Worm (Caenorhabditis elegans) whole organism, midembryonic: ENCODE measurements around the gene fmo-3.

ENCODE experiments used
- T22C8.4 ChIP-seq: fragments of 200-800 bp; sonication (Bioruptor generic); IDR thresholded peaks from 2 replicates; pipeline ENCODE4 v1.3.6; 2022; ENCODE audit warnings: missing genetic modification characterization, missing compliant biosample characterization
- cog-1 ChIP-seq: sonication (generic microtip); optimal IDR thresholded peaks from 2 replicates; lab custom pipeline; 2016; ENCODE audit warnings: missing genetic modification characterization, missing compliant biosample characterization
- flt-1 ChIP-seq: fragments of 200-800 bp; sonication (Bioruptor generic); IDR thresholded peaks from 2 replicates; pipeline ENCODE4 v1.3.6; 2022; ENCODE audit warnings: missing genetic modification characterization, missing compliant biosample characterization
- klf-2 ChIP-seq: fragments of 200-800 bp; sonication (Bioruptor generic); conservative IDR thresholded peaks from 2 replicates; pipeline ENCODE4 v1.3.6; 2022; ENCODE audit warnings: missing genetic modification reagents, missing genetic modification characterization, missing compliant biosample characterization
- med-1 ChIP-seq: sonication (generic microtip); optimal IDR thresholded peaks from 2 replicates; lab custom pipeline; 2017; ENCODE audit warnings: missing genetic modification characterization, mild to moderate bottlenecking, missing compliant biosample characterization, antibody characterized with exemption, missing genetic modification reagents; ENCODE audit not compliant: insufficient read depth
- ref-1 ChIP-seq: fragments of 200-800 bp; sonication (Bioruptor generic); conservative IDR thresholded peaks from 2 replicates; pipeline ENCODE4 v1.3.6; 2022; ENCODE audit warnings: missing genetic modification reagents, missing genetic modification characterization, missing compliant biosample characterization
- tab-1 ChIP-seq: fragments of 200-800 bp; sonication (Bioruptor generic); IDR thresholded peaks from 2 replicates; pipeline ENCODE4 v1.3.6; 2022; ENCODE audit warnings: missing genetic modification characterization, missing compliant biosample characterization
- ztf-23 ChIP-seq: fragments of 200-800 bp; sonication (Bioruptor generic); IDR thresholded peaks from 2 replicates; pipeline ENCODE4 v1.3.6; 2022; ENCODE audit warnings: missing genetic modification reagents, missing genetic modification characterization, missing compliant biosample characterization
- ztf-29 ChIP-seq: fragments of 200-800 bp; sonication (Bioruptor generic); IDR thresholded peaks from 2 replicates; pipeline ENCODE4 v1.3.6; 2022; ENCODE audit warnings: missing genetic modification reagents, missing genetic modification characterization, missing compliant biosample characterization

Gene fmo-3

DNA sequence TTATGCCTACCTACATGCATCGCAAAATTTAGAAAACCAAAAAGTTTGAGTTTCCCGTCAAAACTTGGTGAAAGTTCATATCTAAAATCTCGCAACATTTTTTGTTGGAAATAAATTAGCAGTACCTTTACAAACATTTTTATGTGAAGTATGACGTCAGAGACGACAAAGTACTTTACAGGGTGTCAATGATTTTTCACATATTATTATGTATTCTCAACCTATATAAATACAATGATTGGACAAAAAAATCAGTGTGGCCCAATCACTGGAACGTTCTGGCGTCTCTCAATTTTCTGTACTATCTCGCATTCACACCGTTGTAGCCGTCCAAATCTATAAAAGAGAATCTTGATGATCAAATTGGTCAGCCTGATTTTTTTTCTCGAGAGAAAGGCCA, at the start of gene fmo-3, which contains the start of gene Y39A1A.18:
TSS of gene fmo-3 (plus strand) at position 388 of the 400 bp plus-strand sequence.
TSS of gene Y39A1A.18 (minus strand) at position 192 of the 400 bp plus-strand sequence.
- TF ChIP-seq tab-1 (no peak), klf-2 (GFP tag; lab: Robert Waterston, UW) (no peak), ref-1 (GFP tag; lab: Robert Waterston, UW) (no peak), T22C8.4 (GFP tag; lab: Robert Waterston, UW) (no peak), ztf-23 (GFP tag; lab: Robert Waterston, UW) (no peak), flt-1 (GFP tag; lab: Robert Waterston, UW) (no peak), ztf-29 (no peak), cog-1 (tag; lab: Kevin White, UChicago) (no peak), med-1 (GFP tag; lab: Kevin White, UChicago) (no peak)

DNA sequence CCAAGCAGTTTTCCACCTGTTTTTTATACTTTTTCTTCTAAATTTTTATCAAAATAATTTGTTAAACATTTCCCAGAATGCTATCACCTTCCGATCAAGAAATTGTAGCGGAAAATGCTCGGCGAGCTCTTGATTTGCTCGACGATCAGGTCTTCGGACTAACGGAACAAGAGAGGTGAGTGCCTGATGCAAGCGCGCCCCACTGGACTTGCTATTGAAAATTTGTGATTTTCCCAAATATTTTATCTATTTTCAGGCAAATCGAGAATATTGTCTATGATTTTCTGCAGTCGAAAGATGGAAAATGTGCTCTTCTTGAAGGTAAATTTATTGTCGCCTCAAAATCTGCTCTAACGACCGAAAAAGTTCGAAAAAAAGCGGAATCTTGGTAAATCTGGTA, 48.4 kb upstream of the fmo-3 start, which contains the start of gene orc-4:
TSS of gene orc-4 (plus strand) at position 77 of the 400 bp plus-strand sequence.
- TF ChIP-seq tab-1 = no peak
- no peak for TF ChIP-seq ztf-23 (GFP tag; lab: Robert Waterston, UW)
- TF ChIP-seq ref-1 (GFP tag; lab: Robert Waterston, UW) = no peak
- TF ChIP-seq klf-2 (GFP tag; lab: Robert Waterston, UW) = no peak
- TF ChIP-seq cog-1 (tag; lab: Kevin White, UChicago) = no peak

DNA sequence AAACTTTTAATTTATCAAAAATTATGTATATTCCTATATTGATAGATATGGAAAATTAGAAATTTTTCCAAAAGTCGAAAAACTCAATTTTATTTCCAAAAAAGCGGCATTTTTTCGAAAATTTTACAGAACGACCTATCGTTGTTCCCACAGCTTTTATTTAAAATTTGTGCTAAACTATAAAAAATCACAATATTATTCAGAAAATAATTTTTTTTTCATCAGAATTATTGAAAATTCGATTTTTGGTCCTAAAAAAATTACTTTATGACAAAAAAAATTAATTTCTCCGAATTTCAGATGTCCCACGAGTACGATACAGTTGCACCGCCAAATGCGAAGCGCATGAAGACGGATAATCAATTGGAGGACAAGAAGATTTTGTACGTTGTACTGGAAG, 45.3 kb upstream of the fmo-3 start, which contains the start of gene emg-1:
TSS of gene emg-1 (plus strand) at position 301 of the 400 bp plus-strand sequence.
- TF ChIP-seq cog-1 (tag; lab: Kevin White, UChicago) (no peak), klf-2 (GFP tag; lab: Robert Waterston, UW) (no peak), med-1 (GFP tag; lab: Kevin White, UChicago) (no peak), ref-1 (GFP tag; lab: Robert Waterston, UW) (no peak), ztf-23 (GFP tag; lab: Robert Waterston, UW) (no peak), T22C8.4 (GFP tag; lab: Robert Waterston, UW) (no peak), tab-1 (no peak), flt-1 (GFP tag; lab: Robert Waterston, UW) (no peak), ztf-29 (no peak)

ce11 chrIII:10651634-10652033, 42.8 kb upstream of the fmo-3 start:
- TF ChIP-seq cog-1 (tag; lab: Kevin White, UChicago) (peak; percentile 53), T22C8.4 (GFP tag; lab: Robert Waterston, UW) (peak; percentile 69; the same call in 1 of the 2 replicates), flt-1 (GFP tag; lab: Robert Waterston, UW) (peak; percentile 57; the same call in 1 of the 2 replicates), ref-1 (GFP tag; lab: Robert Waterston, UW) (no peak), med-1 (GFP tag; lab: Kevin White, UChicago) (no peak), tab-1 (no peak), klf-2 (GFP tag; lab: Robert Waterston, UW) (no peak)

DNA sequence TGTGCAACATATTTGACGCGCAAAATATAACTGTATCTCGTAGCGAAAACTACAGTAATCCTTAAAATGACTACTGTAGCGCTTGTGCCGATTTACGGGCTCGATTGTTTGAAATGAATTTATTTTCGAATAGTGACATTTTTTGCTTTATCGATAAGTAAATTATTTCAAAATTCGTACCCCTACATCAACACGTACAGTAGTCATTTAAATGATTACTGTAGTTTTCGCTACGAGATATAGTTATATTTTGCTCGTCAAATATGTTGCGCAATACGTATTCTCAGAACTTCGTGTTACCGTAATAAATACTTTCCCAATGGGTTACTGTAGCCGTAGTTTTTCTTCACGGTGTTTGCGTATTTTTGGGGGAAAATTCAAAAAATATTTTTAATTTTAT, 41.6 kb upstream of the fmo-3 start:
- TF ChIP-seq klf-2 (GFP tag; lab: Robert Waterston, UW) (no peak), ztf-29 (no peak), med-1 (GFP tag; lab: Kevin White, UChicago) (no peak), flt-1 (GFP tag; lab: Robert Waterston, UW) (no peak), ztf-23 (GFP tag; lab: Robert Waterston, UW) (no peak), ref-1 (GFP tag; lab: Robert Waterston, UW) (no peak), T22C8.4 (GFP tag; lab: Robert Waterston, UW) (no peak), cog-1 (tag; lab: Kevin White, UChicago) (no peak), tab-1 (no peak)

DNA sequence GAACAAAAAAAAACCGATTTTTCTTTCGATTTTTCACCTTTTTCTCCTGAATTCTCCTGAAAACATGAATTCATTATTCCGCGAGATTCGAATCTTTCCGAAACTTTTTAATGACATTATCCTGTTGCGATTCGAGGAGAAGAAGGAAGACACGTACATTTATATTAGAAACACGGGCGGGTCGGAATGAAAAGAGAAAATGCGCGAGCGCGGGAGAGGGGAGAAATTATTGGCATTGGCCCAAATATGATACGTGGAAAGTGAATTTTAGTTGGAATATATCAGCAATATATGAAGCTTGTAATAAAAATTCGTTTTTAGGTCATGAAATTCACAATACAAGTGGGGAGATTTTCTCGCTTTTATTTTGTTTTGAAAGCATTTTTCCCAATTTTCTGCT, 41.0 kb upstream of the fmo-3 start:
- no peak for TF ChIP-seq cog-1 (tag; lab: Kevin White, UChicago)
- TF ChIP-seq klf-2 (GFP tag; lab: Robert Waterston, UW) = no peak
- TF ChIP-seq med-1 (GFP tag; lab: Kevin White, UChicago) = no peak
- TF ChIP-seq tab-1 = no peak
- TF ChIP-seq ref-1 (GFP tag; lab: Robert Waterston, UW) = no peak
- no peak for TF ChIP-seq ztf-29

DNA sequence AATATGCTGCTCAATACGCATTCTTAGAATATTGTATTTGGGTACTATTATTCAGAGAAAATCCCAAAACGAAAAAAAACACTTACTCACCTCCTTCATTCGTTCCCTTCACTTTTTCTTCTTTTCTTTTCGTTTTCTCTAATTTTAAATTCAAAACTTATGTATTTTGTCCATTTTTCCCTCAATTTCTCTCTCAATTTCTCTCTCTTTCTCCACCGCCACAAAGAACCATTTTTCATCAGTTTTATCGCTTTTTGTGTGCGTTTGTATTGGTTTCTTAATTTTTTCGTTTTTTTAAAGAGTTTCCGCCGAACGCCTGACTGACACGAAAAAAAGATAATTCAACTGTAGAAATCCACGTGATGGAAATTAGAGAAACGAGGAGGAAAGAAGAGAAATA, 39.8 kb upstream of the fmo-3 start, which contains the start of gene cnt-2:
TSS of gene cnt-2 (plus strand) at position 301 of the 400 bp plus-strand sequence.
- TF ChIP-seq klf-2 (GFP tag; lab: Robert Waterston, UW) = no peak
- no peak for TF ChIP-seq ztf-29
- TF ChIP-seq cog-1 (tag; lab: Kevin White, UChicago) = no peak
- TF ChIP-seq tab-1 = no peak
- no peak for TF ChIP-seq med-1 (GFP tag; lab: Kevin White, UChicago)
- no peak for TF ChIP-seq ref-1 (GFP tag; lab: Robert Waterston, UW)
- no peak for TF ChIP-seq ztf-23 (GFP tag; lab: Robert Waterston, UW)

ce11 chrIII:10656069-10656468, 38.4 kb upstream of the fmo-3 start:
- TF ChIP-seq ztf-29 (no peak), flt-1 (GFP tag; lab: Robert Waterston, UW) (no peak)

DNA sequence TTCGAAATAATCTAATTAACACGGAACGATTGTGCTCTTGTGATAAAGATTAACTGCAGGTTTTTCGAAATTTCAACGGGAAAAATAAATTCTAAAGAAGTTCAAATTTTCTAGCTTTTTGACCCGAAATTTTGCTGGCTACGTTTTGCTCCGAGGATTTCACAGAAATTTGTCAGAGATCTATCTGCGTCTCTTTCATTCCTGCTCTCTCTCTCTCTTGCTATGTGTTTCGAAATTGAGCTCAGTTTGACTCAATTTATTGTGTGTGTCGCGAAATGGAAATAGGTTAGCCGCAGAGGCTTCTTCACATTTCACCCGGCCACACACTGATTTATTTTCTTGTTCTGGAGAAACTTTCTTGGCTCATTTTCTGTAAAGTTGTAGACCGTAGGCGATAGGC, 36.8 kb upstream of the fmo-3 start:
- no peak for TF ChIP-seq ztf-29
- TF ChIP-seq flt-1 (GFP tag; lab: Robert Waterston, UW) = no peak
- TF ChIP-seq med-1 (GFP tag; lab: Kevin White, UChicago) = no peak
- no peak for TF ChIP-seq ztf-23 (GFP tag; lab: Robert Waterston, UW)
- no peak for TF ChIP-seq ref-1 (GFP tag; lab: Robert Waterston, UW)

ce11 chrIII:10658394-10658793, 36.1 kb upstream of the fmo-3 start:
- no peak for TF ChIP-seq ztf-23 (GFP tag; lab: Robert Waterston, UW)
- no peak for TF ChIP-seq klf-2 (GFP tag; lab: Robert Waterston, UW)
- TF ChIP-seq cog-1 (tag; lab: Kevin White, UChicago) = no peak
- no peak for TF ChIP-seq ref-1 (GFP tag; lab: Robert Waterston, UW)
- TF ChIP-seq med-1 (GFP tag; lab: Kevin White, UChicago) = no peak
- no peak for TF ChIP-seq T22C8.4 (GFP tag; lab: Robert Waterston, UW)
- TF ChIP-seq ztf-29 = no peak
- no peak for TF ChIP-seq flt-1 (GFP tag; lab: Robert Waterston, UW)
- no peak for TF ChIP-seq tab-1
